Fruit fly (Drosophila melanogaster) whole organism, adult: Measurements from ENCODE around the gene comm3.

Experiments used
- CG12768 ChIP-seq: fragments of 200-800 bp; sonication (Bioruptor generic); optimal IDR thresholded peaks from 2 replicates; lab custom pipeline; 2017; ENCODE audit warnings: missing biosample characterization, missing genetic modification characterization, mild to moderate bottlenecking, moderate library complexity, missing genetic modification reagents
- CG14711 ChIP-seq: fragments of 200-800 bp; sonication (Bioruptor generic); optimal IDR thresholded peaks from 2 replicates; lab custom pipeline; 2018; ENCODE audit warnings: missing biosample characterization, mild to moderate bottlenecking, missing genetic modification characterization, moderate library complexity
- CG1620 ChIP-seq: fragments of 200-800 bp; sonication (Bioruptor generic); optimal IDR thresholded peaks from 2 replicates; lab custom pipeline; 2016; ENCODE audit warnings: missing biosample characterization, missing genetic modification characterization
- CG33017 ChIP-seq: fragments of 200-800 bp; sonication (Bioruptor generic); optimal IDR thresholded peaks from 2 replicates; lab custom pipeline; 2018; ENCODE audit warnings: missing biosample characterization, mild to moderate bottlenecking, missing genetic modification characterization, moderate library complexity
- CG5204 ChIP-seq: fragments of 200-800 bp; sonication (Bioruptor generic); optimal IDR thresholded peaks from 2 replicates; lab custom pipeline; 2016; ENCODE audit warnings: missing biosample characterization, missing genetic modification characterization
- CG7045 ChIP-seq: fragments of 200-800 bp; sonication (Bioruptor generic); optimal IDR thresholded peaks from 2 replicates; lab custom pipeline; 2017; ENCODE audit warnings: missing biosample characterization, mild to moderate bottlenecking, missing genetic modification characterization
- Clk ChIP-seq: fragments of 200-800 bp; sonication (Bioruptor generic); optimal IDR thresholded peaks from 2 replicates; lab custom pipeline; 2017; ENCODE audit warnings: missing biosample characterization, missing genetic modification characterization
- Mnt ChIP-seq: fragments of 200-800 bp; sonication (Bioruptor generic); optimal IDR thresholded peaks from 2 replicates; lab custom pipeline; 2016; ENCODE audit warnings: missing biosample characterization, mild to moderate bottlenecking, missing genetic modification characterization
- cic ChIP-seq: fragments of 200-800 bp; sonication (Bioruptor generic); optimal IDR thresholded peaks from 2 replicates; lab custom pipeline; 2017; ENCODE audit warnings: missing biosample characterization, mild to moderate bottlenecking, missing genetic modification characterization, moderate library complexity
- cnc ChIP-seq, 2 experiments: fragments of >200 bp; optimal IDR thresholded peaks; 2 replicates each; lab custom pipeline; 2017
- kay ChIP-seq: fragments of 200-800 bp; sonication (Bioruptor generic); peaks from one replicate; lab custom pipeline; 2016; ENCODE audit warnings: missing biosample characterization, missing genetic modification characterization, borderline replicate concordance
- ovo ChIP-seq: fragments of 200-800 bp; sonication (Bioruptor generic); optimal IDR thresholded peaks from 2 replicates; lab custom pipeline; 2016; ENCODE audit warnings: missing biosample characterization, missing genetic modification characterization
- pad ChIP-seq: fragments of 200-800 bp; sonication (Bioruptor generic); optimal IDR thresholded peaks from 3 replicates; lab custom pipeline; 2017; ENCODE audit warnings: missing biosample characterization, missing genetic modification characterization, mild to moderate bottlenecking, moderate library complexity, missing genetic modification reagents

DNA sequence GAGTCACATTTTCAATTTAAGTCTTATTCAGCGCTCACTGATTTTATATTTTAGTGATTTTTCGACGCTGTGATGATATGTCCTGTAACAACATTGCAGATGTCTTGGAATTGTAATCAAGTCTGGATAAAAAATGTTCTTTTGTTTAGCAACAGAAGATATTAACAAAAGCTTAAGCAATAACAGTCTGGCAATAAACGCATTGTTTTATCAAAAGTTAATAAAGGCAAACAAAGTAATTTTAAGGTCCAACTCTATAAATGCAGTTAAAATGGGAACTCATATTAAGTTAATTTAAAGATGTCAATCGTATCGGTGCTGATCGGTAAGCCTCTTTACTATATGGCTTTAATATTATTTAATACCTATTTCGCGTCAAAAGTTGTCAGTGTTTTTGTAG lies 14.0 kb upstream of the comm3 start, which contains the start of gene CG43082:
- no peak for TF ChIP-seq Clk (GFP tag; lab: Kevin White, UChicago)
- no peak for TF ChIP-seq pad (GFP tag; lab: Kevin White, UChicago)
- no peak for TF ChIP-seq ovo (GFP tag; lab: Kevin White, UChicago)
- no peak for TF ChIP-seq CG5204
- no peak for TF ChIP-seq CG7045 (GFP tag; lab: Kevin White, UChicago)
- no peak for TF ChIP-seq CG1620 (GFP tag; lab: Kevin White, UChicago)
- no peak for TF ChIP-seq Mnt (GFP tag; lab: Kevin White, UChicago)
- no peak for TF ChIP-seq CG14711 (tag; lab: Kevin White, UChicago)
- no peak for TF ChIP-seq cic (GFP tag; lab: Kevin White, UChicago)
- TF ChIP-seq CG33017 (tag; lab: Kevin White, UChicago), result no peak
- no peak for TF ChIP-seq kay
- no peak for TF ChIP-seq CG12768 (GFP tag; lab: Kevin White, UChicago)
- TF ChIP-seq cnc (optimal IDR thresholded peaks at IDR 0.05; lab: Kevin White, UChicago), result no peak
